Worm (Caenorhabditis elegans) whole organism, midembryonic: ENCODE measurements around the gene fil-1.

Source experiments
- tab-1 ChIP-seq: fragments of 200-800 bp; sonication (Bioruptor generic); IDR thresholded peaks from 2 replicates; pipeline ENCODE4 v1.3.6; 2022; ENCODE audit warnings: missing genetic modification characterization, missing compliant biosample characterization
- ztf-29 ChIP-seq: fragments of 200-800 bp; sonication (Bioruptor generic); IDR thresholded peaks from 2 replicates; pipeline ENCODE4 v1.3.6; 2022; ENCODE audit warnings: missing genetic modification reagents, missing genetic modification characterization, missing compliant biosample characterization

- TF ChIP-seq ztf-29 (GFP tag; lab: Robert Waterston, UW) = no peak
- no peak for TF ChIP-seq tab-1 (GFP tag; lab: Robert Waterston, UW)
Measured at ce11 chrV:15016795-15017429, 23.3 kb downstream of the fil-1 start.
